Worm (Caenorhabditis elegans): ENCODE measurements around the gene C05C8.1.

DNA sequence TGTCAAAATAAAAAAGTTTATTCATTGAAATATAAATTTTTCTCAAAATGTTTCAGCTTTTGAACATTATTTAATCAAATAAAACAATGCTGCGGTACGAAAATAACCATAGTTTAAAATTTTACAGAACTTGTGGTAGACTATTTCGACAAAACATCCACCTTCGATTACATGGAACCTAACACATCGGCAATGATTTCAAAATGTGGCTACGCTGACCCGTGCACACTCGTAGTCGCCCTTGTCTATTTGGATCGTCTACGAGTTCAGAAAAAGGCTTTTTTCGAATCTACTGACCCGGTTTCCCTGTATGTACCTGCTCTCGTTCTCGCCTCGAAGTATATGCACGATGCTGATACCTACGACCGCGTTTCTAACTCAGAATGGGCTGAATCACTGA lies 42.5 kb upstream of the C05C8.1 start:
- TF ChIP-seq ztf-11 (tag; optimal IDR thresholded peaks at IDR 0.05) = no peak
- TF ChIP-seq jun-1 (tag; optimal IDR thresholded peaks at IDR 0.05) = no peak
- no peak for TF ChIP-seq sea-2 (GFP tag; optimal IDR thresholded peaks at IDR 0.05)
- TF ChIP-seq daf-12 (tag; optimal IDR thresholded peaks at IDR 0.05) = no peak
- no peak for TF ChIP-seq ceh-28 (tag; optimal IDR thresholded peaks at IDR 0.05)
- TF ChIP-seq nhr-28 (tag; optimal IDR thresholded peaks at IDR 0.05) = no peak
- TF ChIP-seq pha-4 (tag; optimal IDR thresholded peaks at IDR 0.05) = no peak
- TF ChIP-seq elt-1 (tag; optimal IDR thresholded peaks at IDR 0.05) = no peak
- TF ChIP-seq snpc-4 (tag; optimal IDR thresholded peaks at IDR 0.05) = no peak
- no peak for TF ChIP-seq R02D3.7 (tag; optimal IDR thresholded peaks at IDR 0.05)
- no peak for TF ChIP-seq fkh-10 (GFP tag; optimal IDR thresholded peaks at IDR 0.05)
- TF ChIP-seq lin-39 (tag; optimal IDR thresholded peaks at IDR 0.05) = no peak
- no peak for TF ChIP-seq nhr-11 (tag; optimal IDR thresholded peaks at IDR 0.05)
- no peak for TF ChIP-seq ama-1 (optimal IDR thresholded peaks at IDR 0.05)
